Worm (Caenorhabditis elegans) whole organism, young adult: ENCODE data around the gene pals-17.

Source experiments
- cebp-1 ChIP-seq, 2 experiments: fragments of 200-800 bp in 1 of 2; sonication (Bioruptor generic) in 1 of 2; sonication (generic microtip) in 1 of 2; IDR thresholded peaks in 1 of 2; optimal IDR thresholded peaks in 1 of 2; 2 replicates each; pipeline versions ENCODE4 v1.3.6 to Lab custom; 2017 to 2022; ENCODE audit warnings: missing compliant biosample characterization in 2 of 2, missing genetic modification characterization in 2 of 2, mild to moderate bottlenecking in 1 of 2, missing genetic modification reagents in 1 of 2, moderate library complexity in 1 of 2
- lin-26 ChIP-seq: fragments of 200-800 bp; sonication (Bioruptor generic); IDR thresholded peaks from 2 replicates; pipeline ENCODE4 v1.3.6; 2022; ENCODE audit warnings: missing genetic modification reagents, missing genetic modification characterization, missing compliant biosample characterization
- lir-1 ChIP-seq: fragments of 200-800 bp; sonication (Bioruptor generic); conservative IDR thresholded peaks from 2 replicates; pipeline ENCODE4 v1.3.6; 2022; ENCODE audit warnings: missing genetic modification reagents, missing genetic modification characterization, missing compliant biosample characterization
- nhr-80 ChIP-seq: sonication (generic microtip); optimal IDR thresholded peaks from 2 replicates; lab custom pipeline; 2016; ENCODE audit warnings: missing genetic modification characterization, missing compliant biosample characterization
- unc-62 ChIP-seq: fragments of 150-350 bp; optimal IDR thresholded peaks from 2 replicates; lab custom pipeline; 2014; ENCODE audit warnings: missing biosample characterization, missing genetic modification reagents, missing genetic modification characterization

Gene pals-17

ce11 chrIII:1342488-1342887 is 49.2 kb downstream of the pals-17 start, which contains the start of gene fbxa-26:
Gene fbxa-26 (minus strand): TSS chrIII:1342522.
- TF ChIP-seq lin-26 (GFP tag; lab: Robert Waterston, UW) (no peak), lir-1 (GFP tag; lab: Robert Waterston, UW) (no peak), unc-62 (GFP tag; lab: Kevin White, UChicago) (peak; percentile 0), cebp-1 (GFP tag; IDR thresholded peaks at IDR 0.05; lab: Robert Waterston, UW) (peak; percentile 55; the same call in 1 of the 2 replicates), cebp-1 (tag; optimal IDR thresholded peaks at IDR 0.05; lab: Kevin White, UChicago) (peak; percentile 70), nhr-80 (tag; lab: Kevin White, UChicago) (peak; percentile 55)
